Fruit fly (Drosophila melanogaster): ENCODE data around the gene CG18810.

dm6 chr2L:20661071-20661470 lies 12.4 kb downstream of the CG18810 start:
- TF ChIP-seq psq (optimal IDR thresholded peaks at IDR 0.05) (no peak), usp (GFP tag; optimal IDR thresholded peaks at IDR 0.05) (no peak)
